Fruit fly (Drosophila melanogaster) whole organism, pupa: ENCODE results near the gene D.
A peak's percentile ranks its signal among the peaks of the same experiment; 100 is the strongest.

ENCODE experiments used
- CG10348 ChIP-seq: fragments of 200-800 bp; sonication (Bioruptor generic); IDR thresholded peaks from 2 replicates; pipeline ENCODE4 v1.3.6; 2022; ENCODE audit warnings: missing biosample characterization, missing genetic modification characterization
- CG12605 ChIP-seq: fragments of 200-800 bp; sonication (Bioruptor generic); IDR thresholded peaks from 2 replicates; pipeline ENCODE4 v1.3.6; 2022; ENCODE audit warnings: missing biosample characterization, missing genetic modification characterization
- CG13204 ChIP-seq: fragments of 200-800 bp; sonication (Bioruptor generic); optimal IDR thresholded peaks from 2 replicates; lab custom pipeline; 2018; ENCODE audit warnings: missing biosample characterization, mild to moderate bottlenecking, missing genetic modification characterization, moderate library complexity
- CG14655 ChIP-seq: fragments of 200-800 bp; sonication (Bioruptor generic); optimal IDR thresholded peaks from 3 replicates; lab custom pipeline; 2017; ENCODE audit warnings: mild to moderate bottlenecking, missing biosample characterization, missing genetic modification reagents, missing genetic modification characterization
- CG15710 ChIP-seq: fragments of 200-800 bp; sonication (Bioruptor generic); optimal IDR thresholded peaks from 2 replicates; lab custom pipeline; 2018; ENCODE audit warnings: missing biosample characterization, mild to moderate bottlenecking, missing genetic modification characterization, moderate library complexity
- CG17806 ChIP-seq: fragments of 200-800 bp; sonication (Bioruptor generic); optimal IDR thresholded peaks from 2 replicates; lab custom pipeline; 2018; ENCODE audit warnings: missing biosample characterization, mild to moderate bottlenecking, missing genetic modification characterization, moderate library complexity
- CG32121 ChIP-seq: fragments of 200-800 bp; sonication (Bioruptor generic); IDR thresholded peaks from 2 replicates; pipeline ENCODE4 v1.3.6; 2022; ENCODE audit warnings: missing biosample characterization, missing genetic modification characterization
- CG34367 ChIP-seq: fragments of 200-800 bp; sonication (Bioruptor generic); optimal IDR thresholded peaks from 2 replicates; lab custom pipeline; 2018; ENCODE audit warnings: missing biosample characterization, mild to moderate bottlenecking, missing genetic modification characterization
- CG4496 ChIP-seq: fragments of 200-800 bp; sonication (Bioruptor generic); IDR thresholded peaks from 3 replicates; pipeline ENCODE4 v1.3.6; 2022; ENCODE audit warnings: missing biosample characterization, missing genetic modification characterization
- CG8159 ChIP-seq: fragments of 200-800 bp; sonication (Bioruptor generic); optimal IDR thresholded peaks from 3 replicates; lab custom pipeline; 2018; ENCODE audit warnings: missing biosample characterization, mild to moderate bottlenecking, missing genetic modification characterization, moderate library complexity
- CG8301 ChIP-seq: fragments of 200-800 bp; sonication (Bioruptor generic); optimal IDR thresholded peaks from 2 replicates; lab custom pipeline; 2018; ENCODE audit warnings: missing biosample characterization, mild to moderate bottlenecking, missing genetic modification characterization
- CG9948 ChIP-seq: fragments of 200-800 bp; sonication (Bioruptor generic); optimal IDR thresholded peaks from 2 replicates; lab custom pipeline; 2018; ENCODE audit warnings: missing biosample characterization, mild to moderate bottlenecking, missing genetic modification characterization, moderate library complexity
- D1 ChIP-seq: fragments of 200-800 bp; sonication (Bioruptor generic); optimal IDR thresholded peaks from 2 replicates; lab custom pipeline; 2018; ENCODE audit warnings: missing biosample characterization, mild to moderate bottlenecking, missing genetic modification characterization, moderate library complexity
- EcR ChIP-seq: fragments of 200-800 bp; sonication (Bioruptor generic); optimal IDR thresholded peaks from 3 replicates; lab custom pipeline; 2019; ENCODE audit warnings: missing biosample characterization, missing genetic modification characterization, mild to moderate bottlenecking, moderate library complexity, missing genetic modification reagents
- Ets98B ChIP-seq: fragments of 200-800 bp; sonication (Bioruptor generic); IDR thresholded peaks from 2 replicates; pipeline ENCODE4 v1.3.6; 2022; ENCODE audit warnings: missing biosample characterization, missing genetic modification characterization
- Pif1A ChIP-seq: fragments of 200-800 bp; sonication (Bioruptor generic); optimal IDR thresholded peaks from 3 replicates; lab custom pipeline; 2016; ENCODE audit warnings: missing biosample characterization, missing genetic modification characterization
- Pif1B ChIP-seq: fragments of 200-800 bp; sonication (Bioruptor generic); optimal IDR thresholded peaks from 3 replicates; lab custom pipeline; 2016; ENCODE audit warnings: missing biosample characterization, missing genetic modification characterization
- Snoo ChIP-seq: fragments of 200-800 bp; sonication (Bioruptor generic); optimal IDR thresholded peaks from 3 replicates; lab custom pipeline; 2017; ENCODE audit warnings: missing biosample characterization, mild to moderate bottlenecking, missing genetic modification characterization, inconsistent platforms
- fd96Ca ChIP-seq: fragments of 200-800 bp; sonication (Bioruptor generic); IDR thresholded peaks from 3 replicates; pipeline ENCODE4 v1.3.6; 2022; ENCODE audit warnings: missing biosample characterization, missing genetic modification characterization
- gl ChIP-seq: fragments of 200-800 bp; sonication (Bioruptor generic); optimal IDR thresholded peaks from 2 replicates; lab custom pipeline; 2018; ENCODE audit warnings: missing biosample characterization, mild to moderate bottlenecking, missing genetic modification characterization
- rn ChIP-seq: fragments of 200-800 bp; sonication (Bioruptor generic); IDR thresholded peaks from 2 replicates; pipeline ENCODE4 v1.3.6; 2022; ENCODE audit warnings: missing biosample characterization, missing genetic modification characterization

D gene

DNA sequence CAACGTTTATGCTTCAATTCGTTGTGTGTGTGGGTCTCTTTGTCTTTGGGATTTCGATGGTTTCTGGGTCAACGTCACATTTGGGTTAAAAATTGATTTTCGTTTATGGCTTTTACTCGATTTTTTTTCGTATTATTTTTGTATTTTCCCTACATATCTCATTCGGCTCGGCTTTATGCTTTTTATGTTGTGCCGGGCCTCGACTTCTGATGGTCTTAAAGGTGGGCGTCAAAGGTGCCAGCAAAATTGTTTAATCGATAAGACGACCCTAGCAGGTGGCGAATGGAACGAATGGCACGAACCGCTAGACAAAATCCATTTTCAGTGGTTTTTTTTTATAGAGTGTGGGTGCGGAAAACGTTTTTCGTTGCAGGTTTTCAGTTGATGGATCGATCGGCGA is 37.7 kb upstream of the D start:
- no peak for TF ChIP-seq Snoo (tag; lab: Kevin White, UChicago)
- TF ChIP-seq CG12605 (GFP tag; lab: Robert Waterston, UW): no peak
- TF ChIP-seq CG8301 (tag; lab: Kevin White, UChicago): no peak
- no peak for TF ChIP-seq CG4496
- TF ChIP-seq Pif1B (GFP tag; lab: Kevin White, UChicago): no peak
- no peak for TF ChIP-seq fd96Ca
- TF ChIP-seq CG32121 (GFP tag; lab: Robert Waterston, UW): no peak
- no peak for TF ChIP-seq CG8159 (tag; lab: Kevin White, UChicago)
- no peak for TF ChIP-seq CG15710
- no peak for TF ChIP-seq CG13204 (GFP tag; lab: Kevin White, UChicago)
- TF ChIP-seq EcR (GFP tag; lab: Kevin White, UChicago): no peak

- no peak for TF ChIP-seq CG8159 (tag; lab: Kevin White, UChicago)
- no peak for TF ChIP-seq CG32121 (GFP tag; lab: Robert Waterston, UW)
- no peak for TF ChIP-seq CG10348 (GFP tag; lab: Robert Waterston, UW)
- TF ChIP-seq CG4496: no peak
- no peak for TF ChIP-seq CG34367 (tag; lab: Kevin White, UChicago)
- TF ChIP-seq EcR (GFP tag; lab: Kevin White, UChicago): no peak
- peak; percentile 11 for TF ChIP-seq D1 (tag; lab: Kevin White, UChicago)
- TF ChIP-seq, all 21 proteins: peak for 1
These were observed 34.0 kb upstream of the D start for dm6 chr3L:14212300-14212893.

DNA sequence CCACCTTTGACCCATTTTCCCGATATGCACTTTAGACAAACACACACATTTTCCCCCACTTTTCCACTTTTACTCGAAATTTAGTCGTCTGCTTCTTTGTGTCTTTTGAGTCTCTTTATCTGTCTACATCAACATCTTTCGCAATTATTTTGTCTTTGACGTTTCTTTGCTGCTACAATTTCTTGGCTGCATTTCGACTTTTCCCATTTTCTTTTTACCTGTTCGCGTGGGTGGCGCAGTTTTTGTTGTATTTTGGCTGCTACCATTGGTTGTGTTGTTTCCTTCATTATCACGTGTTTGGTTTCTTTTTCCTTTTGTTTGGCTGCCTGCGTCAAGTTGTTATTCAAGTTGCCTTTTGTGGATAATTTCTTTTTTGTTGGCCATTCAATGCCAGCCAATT is 33.2 kb upstream of the D start:
- TF ChIP-seq CG14655 (GFP tag; lab: Kevin White, UChicago): no peak
- no peak for TF ChIP-seq CG4496
- TF ChIP-seq CG32121 (GFP tag; lab: Robert Waterston, UW): no peak
- no peak; the same call in 1 of the 2 replicates for TF ChIP-seq Ets98B
- TF ChIP-seq Pif1B (GFP tag; lab: Kevin White, UChicago): no peak
- no peak for TF ChIP-seq CG8301 (tag; lab: Kevin White, UChicago)
- no peak for TF ChIP-seq Snoo (tag; lab: Kevin White, UChicago)
- TF ChIP-seq CG34367 (tag; lab: Kevin White, UChicago): no peak

DNA sequence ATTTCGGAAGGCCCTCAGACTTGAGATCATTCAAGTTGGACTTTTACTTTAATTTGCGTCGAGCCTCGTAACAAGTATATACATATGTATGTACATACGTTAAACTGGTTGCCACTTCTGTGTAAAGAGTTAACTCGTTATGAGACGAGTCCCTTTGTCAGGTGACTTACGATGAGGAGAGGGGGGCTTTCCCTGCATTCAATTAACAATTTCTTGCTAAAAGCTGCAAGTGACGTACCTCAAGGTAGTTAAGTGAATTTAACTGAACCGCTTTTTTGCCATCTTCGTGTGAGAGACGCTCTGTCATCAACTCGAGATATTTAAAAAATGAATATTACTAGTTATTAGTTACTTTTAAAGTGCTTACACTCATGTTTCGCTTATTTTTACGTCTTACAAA is 30.6 kb upstream of the D start:
- TF ChIP-seq EcR (GFP tag; lab: Kevin White, UChicago) (peak; percentile 55), CG12605 (GFP tag; lab: Robert Waterston, UW) (no peak)

dm6 chr3L:14207361-14207760 is 28.9 kb upstream of the D start:
- TF ChIP-seq EcR (GFP tag; lab: Kevin White, UChicago): peak; percentile 60
- TF ChIP-seq CG32121 (GFP tag; lab: Robert Waterston, UW): no peak

DNA sequence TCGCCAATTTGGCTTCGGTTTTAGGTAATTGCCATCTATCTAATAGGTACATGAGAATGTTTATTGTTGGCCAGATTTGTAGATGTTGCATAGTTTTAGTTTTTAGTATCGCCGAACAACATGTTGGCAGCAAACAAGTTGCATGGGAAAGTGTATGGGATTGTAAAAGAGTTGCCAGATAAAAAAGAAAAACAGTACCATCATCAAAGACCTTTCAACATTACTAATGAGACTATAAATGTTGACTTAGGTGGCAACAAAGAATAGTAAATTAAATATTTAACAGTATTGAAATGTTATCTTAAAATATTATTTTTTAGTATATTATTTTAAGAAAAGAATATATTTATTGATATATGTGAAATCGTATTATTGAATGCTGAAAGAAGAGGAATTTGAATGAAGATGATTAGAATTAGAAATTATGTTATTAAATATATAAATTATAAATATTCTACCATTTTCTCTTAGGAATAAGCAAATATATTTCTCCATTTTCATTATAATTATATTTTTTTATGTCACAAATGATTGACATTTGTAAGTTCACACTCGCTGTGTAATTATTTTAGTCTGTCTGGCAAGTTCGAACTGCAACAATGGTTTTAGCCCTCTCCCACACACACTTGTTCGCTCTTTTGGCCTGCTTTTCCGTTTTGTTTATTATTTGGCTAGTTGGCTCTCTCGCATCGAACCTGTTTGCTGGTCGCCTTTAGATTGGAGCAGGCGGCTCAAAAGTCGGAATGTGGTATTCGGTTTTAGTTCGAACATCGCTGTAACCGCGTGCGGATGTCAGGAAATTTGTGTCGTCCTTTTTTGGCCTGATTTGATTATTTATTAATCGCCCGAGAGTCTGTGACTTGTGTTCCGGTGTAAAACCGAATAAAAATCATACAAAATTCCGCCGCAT is 26.5 kb upstream of the D start:
- TF ChIP-seq EcR (GFP tag; lab: Kevin White, UChicago) (no peak), CG13204 (GFP tag; lab: Kevin White, UChicago) (no peak), Ets98B (peak; percentile 16; the same call in 1 of the 2 replicates), Pif1A (GFP tag; lab: Kevin White, UChicago) (no peak), CG10348 (GFP tag; lab: Robert Waterston, UW) (no peak), Pif1B (GFP tag; lab: Kevin White, UChicago) (no peak), CG12605 (GFP tag; lab: Robert Waterston, UW) (no peak; the same call in 1 of the 2 replicates), CG17806 (tag; lab: Kevin White, UChicago) (no peak), D1 (tag; lab: Kevin White, UChicago) (no peak), CG32121 (GFP tag; lab: Robert Waterston, UW) (no peak), CG34367 (tag; lab: Kevin White, UChicago) (no peak), rn (GFP tag; lab: Robert Waterston, UW) (no peak), CG8159 (tag; lab: Kevin White, UChicago) (peak; percentile 17), CG8301 (tag; lab: Kevin White, UChicago) (peak; percentile 8), gl (no peak), CG15710 (no peak), CG9948 (peak; percentile 48), CG4496 (no peak), Snoo (tag; lab: Kevin White, UChicago) (no peak), fd96Ca (no peak), CG14655 (GFP tag; lab: Kevin White, UChicago) (peak; percentile 55)
